Fruit fly (Drosophila melanogaster) whole organism, prepupa: ENCODE results near the gene Gnpat.

Experiments used
- Blimp-1 ChIP-seq: fragments of 200-800 bp; sonication (Bioruptor generic); optimal IDR thresholded peaks from 3 replicates; lab custom pipeline; 2017; ENCODE audit warnings: missing biosample characterization, missing genetic modification characterization, mild to moderate bottlenecking, moderate library complexity, missing genetic modification reagents
- CG10631 ChIP-seq: fragments of 200-800 bp; sonication (Bioruptor generic); optimal IDR thresholded peaks from 2 replicates; lab custom pipeline; 2016; ENCODE audit warnings: missing biosample characterization, missing genetic modification characterization
- CG11294 ChIP-seq: fragments of 200-800 bp; sonication (Bioruptor generic); IDR thresholded peaks from 2 replicates; pipeline ENCODE4 v1.3.6; 2022; ENCODE audit warnings: missing biosample characterization, missing genetic modification characterization
- CG11762 ChIP-seq: fragments of 200-800 bp; sonication (Bioruptor generic); optimal IDR thresholded peaks from 3 replicates; lab custom pipeline; 2016; ENCODE audit warnings: missing biosample characterization, missing genetic modification characterization; ENCODE audit not compliant: insufficient read depth
- CG15336 ChIP-seq: fragments of 200-800 bp; sonication (Bioruptor generic); IDR thresholded peaks from 2 replicates; pipeline ENCODE4 v1.3.6; 2022; ENCODE audit warnings: missing biosample characterization, missing genetic modification characterization
- CG3032 ChIP-seq: fragments of 200-800 bp; optimal IDR thresholded peaks from 2 replicates; lab custom pipeline; 2019; ENCODE audit warnings: missing biosample characterization, mild to moderate bottlenecking, missing genetic modification characterization, moderate library complexity
- CG31627 ChIP-seq: fragments of 200-800 bp; sonication (Bioruptor generic); optimal IDR thresholded peaks from 3 replicates; lab custom pipeline; 2016; ENCODE audit warnings: missing biosample characterization, missing genetic modification characterization
- CG32006 ChIP-seq: fragments of 200-800 bp; sonication (Bioruptor generic); optimal IDR thresholded peaks from 3 replicates; lab custom pipeline; 2017; ENCODE audit warnings: missing biosample characterization, mild to moderate bottlenecking, missing genetic modification characterization
- CG34406 ChIP-seq: fragments of 200-800 bp; sonication (Bioruptor generic); optimal IDR thresholded peaks from 3 replicates; lab custom pipeline; 2016; ENCODE audit warnings: missing biosample characterization, missing genetic modification characterization
- CG3919 ChIP-seq: fragments of 200-800 bp; sonication (Bioruptor generic); optimal IDR thresholded peaks from 3 replicates; lab custom pipeline; 2016; ENCODE audit warnings: missing biosample characterization, missing genetic modification characterization
- CG4318 ChIP-seq: fragments of 200-800 bp; sonication (Bioruptor generic); optimal IDR thresholded peaks from 3 replicates; lab custom pipeline; 2017; ENCODE audit warnings: missing biosample characterization, mild to moderate bottlenecking, missing genetic modification characterization
- CG6276 ChIP-seq: fragments of 200-800 bp; sonication (Bioruptor generic); optimal IDR thresholded peaks from 2 replicates; lab custom pipeline; 2017; ENCODE audit warnings: missing biosample characterization, mild to moderate bottlenecking, missing genetic modification characterization
- CG6792 ChIP-seq: fragments of 200-800 bp; sonication (Bioruptor generic); optimal IDR thresholded peaks from 3 replicates; lab custom pipeline; 2016; ENCODE audit warnings: missing biosample characterization, missing genetic modification characterization
- CG6808 ChIP-seq: fragments of 200-800 bp; sonication (Bioruptor generic); optimal IDR thresholded peaks from 3 replicates; lab custom pipeline; 2017; ENCODE audit warnings: missing biosample characterization, missing genetic modification characterization, mild to moderate bottlenecking, moderate library complexity, missing genetic modification reagents
- CG7368 ChIP-seq: fragments of 200-800 bp; sonication (Bioruptor generic); optimal IDR thresholded peaks from 3 replicates; lab custom pipeline; 2016; ENCODE audit warnings: missing biosample characterization, missing genetic modification characterization
- CG8119 ChIP-seq: fragments of 200-800 bp; sonication (Bioruptor generic); IDR thresholded peaks from 3 replicates; pipeline ENCODE4 v1.3.6; 2022; ENCODE audit warnings: missing biosample characterization, missing genetic modification characterization
- CG8319 ChIP-seq: fragments of 200-800 bp; sonication (Bioruptor generic); optimal IDR thresholded peaks from 3 replicates; lab custom pipeline; 2016; ENCODE audit warnings: missing biosample characterization, missing genetic modification characterization
- CG8632 ChIP-seq: fragments of 200-800 bp; sonication (Bioruptor generic); optimal IDR thresholded peaks from 3 replicates; lab custom pipeline; 2016; ENCODE audit warnings: missing biosample characterization, missing genetic modification characterization
- CG9139 ChIP-seq: fragments of 200-800 bp; sonication (Bioruptor generic); optimal IDR thresholded peaks from 3 replicates; lab custom pipeline; 2017; ENCODE audit warnings: missing biosample characterization, mild to moderate bottlenecking, missing genetic modification characterization
- Eip75B ChIP-seq: fragments of 200-800 bp; sonication (Bioruptor generic); optimal IDR thresholded peaks from 3 replicates; lab custom pipeline; 2016; ENCODE audit warnings: missing biosample characterization, missing genetic modification characterization
- Eip78C ChIP-seq: fragments of 200-800 bp; sonication (Bioruptor generic); peaks from one replicate; lab custom pipeline; 2016; ENCODE audit warnings: missing biosample characterization, missing genetic modification characterization
- Eip93F ChIP-seq: fragments of 200-800 bp; sonication (Bioruptor generic); optimal IDR thresholded peaks from 2 replicates; lab custom pipeline; 2016; ENCODE audit warnings: missing biosample characterization, mild to moderate bottlenecking, missing genetic modification characterization
- Ets21C ChIP-seq: fragments of 200-800 bp; sonication (Bioruptor generic); optimal IDR thresholded peaks from 3 replicates; lab custom pipeline; 2016; ENCODE audit warnings: missing biosample characterization, missing genetic modification characterization
- Ets96B ChIP-seq: fragments of 200-800 bp; optimal IDR thresholded peaks from 2 replicates; lab custom pipeline; 2019; ENCODE audit warnings: missing biosample characterization, mild to moderate bottlenecking, missing genetic modification characterization, moderate library complexity
- Gug ChIP-seq: fragments of 200-800 bp; sonication (Bioruptor generic); IDR thresholded peaks from 2 replicates; pipeline ENCODE4 v1.3.6; 2022; ENCODE audit warnings: missing biosample characterization, missing genetic modification characterization
- Hr38 ChIP-seq: sonication (Bioruptor generic); optimal IDR thresholded peaks from 2 replicates; lab custom pipeline; 2016; ENCODE audit warnings: missing biosample characterization, missing genetic modification characterization
- Hr39 ChIP-seq: fragments of 200-800 bp; sonication (Bioruptor generic); optimal IDR thresholded peaks from 2 replicates; lab custom pipeline; 2016; ENCODE audit warnings: missing biosample characterization, missing genetic modification characterization
- Hr4 ChIP-seq: fragments of 200-800 bp; sonication (Bioruptor generic); optimal IDR thresholded peaks from 3 replicates; lab custom pipeline; 2016; ENCODE audit warnings: missing biosample characterization, missing genetic modification characterization
- Lpt ChIP-seq: fragments of 200-800 bp; sonication (Bioruptor generic); optimal IDR thresholded peaks from 3 replicates; lab custom pipeline; 2016; ENCODE audit warnings: missing biosample characterization, missing genetic modification characterization
- OdsH ChIP-seq: fragments of 200-800 bp; sonication (Bioruptor generic); optimal IDR thresholded peaks from 3 replicates; lab custom pipeline; 2016; ENCODE audit warnings: missing biosample characterization, missing genetic modification characterization
- Smox ChIP-seq: fragments of 200-800 bp; sonication (Bioruptor generic); optimal IDR thresholded peaks from 3 replicates; lab custom pipeline; 2016; ENCODE audit warnings: missing biosample characterization, missing genetic modification characterization
- Sox102F ChIP-seq: fragments of 200-800 bp; sonication (Bioruptor generic); optimal IDR thresholded peaks from 2 replicates; lab custom pipeline; 2016; ENCODE audit warnings: missing biosample characterization, mild to moderate bottlenecking, missing genetic modification characterization
- acj6 ChIP-seq: fragments of 200-800 bp; sonication (Bioruptor generic); optimal IDR thresholded peaks from 3 replicates; lab custom pipeline; 2016; ENCODE audit warnings: missing biosample characterization, missing genetic modification characterization
- cyc ChIP-seq: fragments of 200-800 bp; sonication (Bioruptor generic); optimal IDR thresholded peaks from 3 replicates; lab custom pipeline; 2016; ENCODE audit warnings: missing biosample characterization, missing genetic modification characterization
- dac ChIP-seq: fragments of 200-800 bp; sonication (Bioruptor generic); optimal IDR thresholded peaks from 2 replicates; lab custom pipeline; 2017; ENCODE audit warnings: missing biosample characterization, mild to moderate bottlenecking, missing genetic modification characterization
- esn ChIP-seq: fragments of 200-800 bp; sonication (Bioruptor generic); optimal IDR thresholded peaks from 2 replicates; lab custom pipeline; 2016; ENCODE audit warnings: missing biosample characterization, mild to moderate bottlenecking, missing genetic modification characterization, moderate library complexity
- fkh ChIP-seq: fragments of 200-800 bp; sonication (Bioruptor generic); optimal IDR thresholded peaks from 3 replicates; lab custom pipeline; 2017; ENCODE audit warnings: missing biosample characterization, mild to moderate bottlenecking, missing genetic modification characterization, moderate library complexity
- lz ChIP-seq: fragments of 200-800 bp; sonication (Bioruptor generic); optimal IDR thresholded peaks from 3 replicates; lab custom pipeline; 2016; ENCODE audit warnings: missing biosample characterization, missing genetic modification characterization
- net ChIP-seq: fragments of 200-800 bp; sonication (Bioruptor generic); optimal IDR thresholded peaks from 3 replicates; lab custom pipeline; 2016; ENCODE audit warnings: missing biosample characterization, missing genetic modification characterization
- salr ChIP-seq, 2 experiments: fragments of 200-800 bp; sonication (Bioruptor generic); optimal IDR thresholded peaks; 3 replicates each; lab custom pipeline; 2016 to 2018; ENCODE audit warnings: missing biosample characterization in 2 of 2, missing genetic modification characterization in 2 of 2, mild to moderate bottlenecking in 1 of 2
- spab ChIP-seq: fragments of 200-800 bp; sonication (Bioruptor generic); optimal IDR thresholded peaks from 2 replicates; lab custom pipeline; 2017; ENCODE audit warnings: missing biosample characterization, mild to moderate bottlenecking, missing genetic modification characterization, missing genetic modification reagents
- ss ChIP-seq, 2 experiments: fragments of 200-800 bp; sonication (Bioruptor generic); optimal IDR thresholded peaks; 2 replicates in 1 of 2; 3 replicates in 1 of 2; lab custom pipeline; 2017 to 2018; ENCODE audit warnings: mild to moderate bottlenecking in 2 of 2, missing biosample characterization in 2 of 2, missing genetic modification characterization in 2 of 2, moderate library complexity in 1 of 2
- svp ChIP-seq: fragments of 200-800 bp; sonication (Bioruptor generic); peaks from one replicate; lab custom pipeline; 2016; ENCODE audit warnings: missing biosample characterization, missing genetic modification characterization
- topi ChIP-seq: fragments of 200-800 bp; sonication (Bioruptor generic); optimal IDR thresholded peaks from 3 replicates; lab custom pipeline; 2016; ENCODE audit warnings: missing biosample characterization, missing genetic modification characterization
- vri ChIP-seq: fragments of 200-800 bp; sonication (Bioruptor generic); optimal IDR thresholded peaks from 3 replicates; lab custom pipeline; 2016; ENCODE audit warnings: missing biosample characterization, mild to moderate bottlenecking, missing genetic modification characterization

Gnpat gene

DNA sequence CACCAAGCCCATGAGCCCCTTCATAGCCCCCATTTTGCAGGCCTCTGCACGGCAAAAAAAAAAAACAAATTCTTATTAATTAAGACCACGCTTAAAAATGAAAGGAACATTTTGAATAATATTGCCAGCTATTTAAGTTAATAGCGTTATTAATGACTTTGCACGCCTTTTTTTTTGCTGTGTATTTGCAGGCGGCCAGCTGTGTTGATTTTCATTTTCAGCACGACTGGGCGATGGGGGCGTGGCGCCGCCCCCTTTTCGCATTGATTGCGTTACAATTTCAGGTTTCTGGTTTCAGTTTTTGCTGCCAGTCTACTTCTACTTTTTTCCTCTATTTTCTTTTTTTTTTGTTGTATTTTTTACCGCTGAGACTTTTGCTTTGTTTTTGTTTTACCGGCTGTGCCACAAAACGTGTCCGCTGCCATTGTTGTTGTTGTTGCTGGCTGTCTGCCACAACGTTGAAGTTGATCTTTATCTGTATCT is 41.2 kb upstream of the Gnpat start (continued):
- peak; percentile 86 for TF ChIP-seq CG32006 (GFP tag; lab: Kevin White, UChicago)
- TF ChIP-seq Eip75B (GFP tag; lab: Kevin White, UChicago), result peak; percentile 86
- peak; percentile 96 to 98 for TF ChIP-seq ss (GFP tag; optimal IDR thresholded peaks at IDR 0.05; lab: Kevin White, UChicago)
- peak; percentile 78 for TF ChIP-seq CG7368 (GFP tag; lab: Kevin White, UChicago)
- TF ChIP-seq Hr38 (GFP tag; lab: Kevin White, UChicago), result no peak
- peak; percentile 44 for TF ChIP-seq CG34406
- TF ChIP-seq CG8632 (GFP tag; lab: Kevin White, UChicago), result peak; percentile 54
- peak; percentile 84 for TF ChIP-seq Hr4 (GFP tag; lab: Kevin White, UChicago)
- peak; percentile 8 for TF ChIP-seq Ets21C (GFP tag; lab: Kevin White, UChicago)
- peak; percentile 49 for TF ChIP-seq lz
- TF ChIP-seq CG3032, result peak; percentile 49
- peak; percentile 91 for TF ChIP-seq CG3919 (GFP tag; lab: Kevin White, UChicago)
- TF ChIP-seq CG31627 (GFP tag; lab: Kevin White, UChicago), result peak; percentile 47
- TF ChIP-seq CG11294, result peak; percentile 81
- TF ChIP-seq cyc, result peak; percentile 59
- peak; percentile 91 for TF ChIP-seq CG8119 (GFP tag; lab: Robert Waterston, UW)
- no peak for TF ChIP-seq fkh
- TF ChIP-seq Eip93F (GFP tag; lab: Kevin White, UChicago), result no peak
- no peak for TF ChIP-seq svp (GFP tag; lab: Kevin White, UChicago)
- peak; percentile 72 for TF ChIP-seq CG4318 (GFP tag; lab: Kevin White, UChicago)
- peak; percentile 83 for TF ChIP-seq spab (GFP tag; lab: Kevin White, UChicago)
- TF ChIP-seq Gug (GFP tag; lab: Robert Waterston, UW), result peak; percentile 75
- peak; percentile 87 for TF ChIP-seq net (GFP tag; lab: Kevin White, UChicago)
- TF ChIP-seq CG11762 (GFP tag; lab: Kevin White, UChicago), result peak; percentile 87
- TF ChIP-seq CG15336 (GFP tag; lab: Robert Waterston, UW), result peak; percentile 91

- no peak for TF ChIP-seq cyc
- TF ChIP-seq CG6808 (GFP tag; lab: Kevin White, UChicago), result peak; percentile 36
- no peak for TF ChIP-seq CG6276 (GFP tag; lab: Kevin White, UChicago)
- TF ChIP-seq spab (GFP tag; lab: Kevin White, UChicago), result peak; percentile 25
- TF ChIP-seq Hr39, result no peak
- peak; percentile 26 to 64 for TF ChIP-seq ss (GFP tag; optimal IDR thresholded peaks at IDR 0.05; lab: Kevin White, UChicago)
- TF ChIP-seq vri (GFP tag; lab: Kevin White, UChicago), result no peak
- TF ChIP-seq CG34406, result no peak
- no peak for TF ChIP-seq CG11294
- peak; percentile 48 for TF ChIP-seq CG9139 (GFP tag; lab: Kevin White, UChicago)
- no peak for TF ChIP-seq fkh
- TF ChIP-seq Eip78C (GFP tag; lab: Kevin White, UChicago), result peak; percentile 27
- TF ChIP-seq CG8319, result no peak
- no peak for TF ChIP-seq lz
- no peak for TF ChIP-seq CG10631 (GFP tag; lab: Kevin White, UChicago)
Measured at dm6 chr3R:25529289-25529688, 38.6 kb upstream of the Gnpat start.

DNA sequence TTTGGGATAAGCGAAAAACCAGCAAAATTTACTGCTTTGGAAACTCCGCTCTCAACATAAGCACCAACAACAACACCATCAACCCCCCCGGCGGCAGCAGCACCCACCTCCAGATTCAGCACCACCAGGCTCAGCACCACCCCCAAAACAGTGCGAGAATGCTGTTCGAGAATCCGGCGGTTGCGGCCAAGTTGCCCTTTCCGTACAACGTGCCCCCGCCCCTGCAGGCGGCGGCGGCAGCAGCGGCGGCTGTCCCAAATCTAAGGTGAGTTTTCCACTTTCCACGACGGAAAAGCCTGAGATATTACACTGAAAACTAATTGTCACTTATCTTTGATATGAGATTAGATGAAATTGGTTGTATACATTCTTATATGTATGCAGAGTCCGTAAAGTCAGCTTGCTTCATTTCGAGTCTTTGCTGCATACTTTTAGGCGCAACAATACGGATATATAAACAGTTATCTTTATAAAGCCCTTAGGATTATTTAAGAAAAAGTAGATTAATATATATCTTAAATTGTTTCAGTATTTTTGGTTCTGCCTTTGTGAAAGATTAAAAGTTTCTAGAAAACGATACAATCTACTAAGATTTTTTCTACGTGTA is 28.8 kb upstream of the Gnpat start:
- no peak for TF ChIP-seq cyc
- 0 out of 3 replicates have a peak, but pooled peaks have one; percentile 25 for TF ChIP-seq CG8119 (GFP tag; lab: Robert Waterston, UW)
- no peak for TF ChIP-seq esn
- no peak for TF ChIP-seq Gug (GFP tag; lab: Robert Waterston, UW)
- no peak for TF ChIP-seq Sox102F
- TF ChIP-seq CG6792 (GFP tag; lab: Kevin White, UChicago), result no peak
- TF ChIP-seq CG9139 (GFP tag; lab: Kevin White, UChicago), result no peak
- TF ChIP-seq CG34406, result no peak
- no peak for TF ChIP-seq salr (GFP tag; optimal IDR thresholded peaks at IDR 0.05; lab: Kevin White, UChicago)
- TF ChIP-seq OdsH (GFP tag; lab: Kevin White, UChicago), result peak; percentile 3
- TF ChIP-seq acj6 (GFP tag; lab: Kevin White, UChicago), result peak; percentile 15
- peak; percentile 17 for TF ChIP-seq Hr39
- no peak for TF ChIP-seq Hr38 (GFP tag; lab: Kevin White, UChicago)
- TF ChIP-seq Blimp-1 (GFP tag; lab: Kevin White, UChicago), result no peak
- no peak for TF ChIP-seq CG31627 (GFP tag; lab: Kevin White, UChicago)
- peak; percentile 2 for TF ChIP-seq Smox
- TF ChIP-seq topi, result no peak
- TF ChIP-seq Hr4 (GFP tag; lab: Kevin White, UChicago), result peak; percentile 34
- TF ChIP-seq CG3919 (GFP tag; lab: Kevin White, UChicago), result no peak
- TF ChIP-seq dac, result no peak
- TF ChIP-seq CG6808 (GFP tag; lab: Kevin White, UChicago), result peak; percentile 25
- TF ChIP-seq Eip78C (GFP tag; lab: Kevin White, UChicago), result peak; percentile 84
- peak; percentile 16 for TF ChIP-seq CG8632 (GFP tag; lab: Kevin White, UChicago)
- TF ChIP-seq Lpt (GFP tag; lab: Kevin White, UChicago), result no peak
- TF ChIP-seq ss (GFP tag; optimal IDR thresholded peaks at IDR 0.05; lab: Kevin White, UChicago), result peak in 1 of 2 experiments; percentile 5
- TF ChIP-seq lz, result no peak
- peak; percentile 13 for TF ChIP-seq Ets96B (tag; lab: Kevin White, UChicago)
